Worm (Caenorhabditis elegans) whole organism, midembryonic: ENCODE results near the gene F38B7.2.

Source experiments
- T22C8.4 ChIP-seq: fragments of 200-800 bp; sonication (Bioruptor generic); IDR thresholded peaks from 2 replicates; pipeline ENCODE4 v1.3.6; 2022; ENCODE audit warnings: missing genetic modification characterization, missing compliant biosample characterization
- cog-1 ChIP-seq: sonication (generic microtip); optimal IDR thresholded peaks from 2 replicates; lab custom pipeline; 2016; ENCODE audit warnings: missing genetic modification characterization, missing compliant biosample characterization
- flt-1 ChIP-seq: fragments of 200-800 bp; sonication (Bioruptor generic); IDR thresholded peaks from 2 replicates; pipeline ENCODE4 v1.3.6; 2022; ENCODE audit warnings: missing genetic modification characterization, missing compliant biosample characterization
- klf-2 ChIP-seq: fragments of 200-800 bp; sonication (Bioruptor generic); conservative IDR thresholded peaks from 2 replicates; pipeline ENCODE4 v1.3.6; 2022; ENCODE audit warnings: missing genetic modification reagents, missing genetic modification characterization, missing compliant biosample characterization
- med-1 ChIP-seq: sonication (generic microtip); optimal IDR thresholded peaks from 2 replicates; lab custom pipeline; 2017; ENCODE audit warnings: missing genetic modification characterization, mild to moderate bottlenecking, missing compliant biosample characterization, antibody characterized with exemption, missing genetic modification reagents; ENCODE audit not compliant: insufficient read depth
- ref-1 ChIP-seq: fragments of 200-800 bp; sonication (Bioruptor generic); conservative IDR thresholded peaks from 2 replicates; pipeline ENCODE4 v1.3.6; 2022; ENCODE audit warnings: missing genetic modification reagents, missing genetic modification characterization, missing compliant biosample characterization
- tab-1 ChIP-seq: fragments of 200-800 bp; sonication (Bioruptor generic); IDR thresholded peaks from 2 replicates; pipeline ENCODE4 v1.3.6; 2022; ENCODE audit warnings: missing genetic modification characterization, missing compliant biosample characterization
- ztf-23 ChIP-seq: fragments of 200-800 bp; sonication (Bioruptor generic); IDR thresholded peaks from 2 replicates; pipeline ENCODE4 v1.3.6; 2022; ENCODE audit warnings: missing genetic modification reagents, missing genetic modification characterization, missing compliant biosample characterization
- ztf-29 ChIP-seq: fragments of 200-800 bp; sonication (Bioruptor generic); IDR thresholded peaks from 2 replicates; pipeline ENCODE4 v1.3.6; 2022; ENCODE audit warnings: missing genetic modification reagents, missing genetic modification characterization, missing compliant biosample characterization

Gene F38B7.2

DNA sequence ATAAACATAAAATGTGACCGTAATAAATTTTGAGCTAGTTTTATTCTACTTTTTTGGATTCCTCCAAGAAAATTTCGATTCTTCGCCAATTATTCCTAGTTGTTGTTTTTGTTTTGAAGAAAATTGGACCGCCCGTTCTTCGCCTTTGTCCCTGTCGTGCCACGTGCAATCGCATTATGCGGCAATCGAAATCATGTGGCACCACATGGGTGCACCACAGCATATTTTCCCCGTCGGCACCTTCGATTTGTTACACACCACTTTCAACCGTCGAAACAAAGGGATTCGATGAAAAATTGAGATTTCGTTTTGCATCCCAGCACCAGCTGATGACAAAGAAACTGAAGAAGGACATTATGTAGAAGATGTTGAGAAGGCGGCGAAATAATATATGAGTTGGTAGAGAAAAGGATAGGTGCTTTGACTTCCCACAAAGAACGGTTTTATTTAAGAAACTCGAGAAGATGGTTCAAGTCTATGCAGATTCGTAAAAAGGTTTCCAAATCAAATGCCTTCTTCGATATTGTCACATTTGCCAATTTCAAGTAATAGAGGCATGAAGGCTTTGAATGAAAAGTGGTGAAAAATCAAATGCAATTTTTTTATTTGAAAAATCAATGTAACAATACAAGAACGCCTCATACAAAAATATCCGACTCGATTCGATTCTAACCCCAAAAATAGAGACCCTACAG is 15.0 kb upstream of the F38B7.2 start:
- TF ChIP-seq tab-1 (GFP tag; lab: Robert Waterston, UW) (no peak), ref-1 (GFP tag; lab: Robert Waterston, UW) (no peak), klf-2 (GFP tag; lab: Robert Waterston, UW) (no peak), T22C8.4 (GFP tag; lab: Robert Waterston, UW) (no peak), med-1 (no peak), cog-1 (no peak), ztf-23 (GFP tag; lab: Robert Waterston, UW) (no peak), ztf-29 (no peak), flt-1 (GFP tag; lab: Robert Waterston, UW) (no peak)

DNA sequence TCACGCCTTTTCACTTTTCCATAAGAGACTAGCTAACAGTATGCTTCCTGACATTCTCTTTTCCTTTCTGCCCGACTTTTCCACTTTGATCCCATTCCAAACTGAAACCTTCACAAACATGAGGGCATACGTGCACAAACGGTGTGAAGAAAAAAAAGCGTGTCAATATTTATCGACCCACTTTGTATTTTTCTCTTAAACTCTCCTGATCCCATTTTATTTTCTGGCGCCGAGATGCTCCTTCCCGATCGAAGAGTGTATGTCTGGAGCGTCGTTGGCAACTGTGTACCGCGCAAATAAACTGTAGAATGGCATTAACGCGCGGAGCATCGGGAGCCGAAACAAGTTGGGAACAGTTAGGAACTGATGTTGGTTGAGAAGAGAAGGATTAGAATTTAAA is 14.2 kb upstream of the F38B7.2 start:
- TF ChIP-seq T22C8.4 (GFP tag; lab: Robert Waterston, UW) (no peak), flt-1 (GFP tag; lab: Robert Waterston, UW) (no peak), ref-1 (GFP tag; lab: Robert Waterston, UW) (no peak), med-1 (no peak), tab-1 (GFP tag; lab: Robert Waterston, UW) (no peak), klf-2 (GFP tag; lab: Robert Waterston, UW) (no peak), cog-1 (no peak), ztf-29 (no peak), ztf-23 (GFP tag; lab: Robert Waterston, UW) (no peak)

- no peak for TF ChIP-seq T22C8.4 (GFP tag; lab: Robert Waterston, UW)
- no peak for TF ChIP-seq cog-1
- no peak for TF ChIP-seq med-1
- TF ChIP-seq klf-2 (GFP tag; lab: Robert Waterston, UW) = no peak
- no peak for TF ChIP-seq ztf-29
- TF ChIP-seq flt-1 (GFP tag; lab: Robert Waterston, UW) = no peak
- no peak for TF ChIP-seq ref-1 (GFP tag; lab: Robert Waterston, UW)
- TF ChIP-seq ztf-23 (GFP tag; lab: Robert Waterston, UW) = no peak
- no peak for TF ChIP-seq tab-1 (GFP tag; lab: Robert Waterston, UW)
These were observed 12.7 kb upstream of the F38B7.2 start for ce11 chrV:11531100-11531499.

- TF ChIP-seq ztf-29 (no peak), cog-1 (no peak), klf-2 (GFP tag; lab: Robert Waterston, UW) (no peak), T22C8.4 (GFP tag; lab: Robert Waterston, UW) (no peak), ref-1 (GFP tag; lab: Robert Waterston, UW) (no peak), med-1 (no peak), flt-1 (GFP tag; lab: Robert Waterston, UW) (no peak), tab-1 (GFP tag; lab: Robert Waterston, UW) (no peak), ztf-23 (GFP tag; lab: Robert Waterston, UW) (no peak)
These were observed 11.8 kb upstream of the F38B7.2 start for ce11 chrV:11531831-11532534.

ce11 chrV:11532535-11532853 is 11.3 kb upstream of the F38B7.2 start:
- no peak for TF ChIP-seq T22C8.4 (GFP tag; lab: Robert Waterston, UW)
- TF ChIP-seq med-1 = no peak
- no peak for TF ChIP-seq ref-1 (GFP tag; lab: Robert Waterston, UW)
- TF ChIP-seq cog-1 = no peak
- no peak for TF ChIP-seq ztf-23 (GFP tag; lab: Robert Waterston, UW)
- TF ChIP-seq tab-1 (GFP tag; lab: Robert Waterston, UW) = no peak
- TF ChIP-seq klf-2 (GFP tag; lab: Robert Waterston, UW) = no peak
- TF ChIP-seq ztf-29 = no peak
- TF ChIP-seq flt-1 (GFP tag; lab: Robert Waterston, UW) = no peak

DNA sequence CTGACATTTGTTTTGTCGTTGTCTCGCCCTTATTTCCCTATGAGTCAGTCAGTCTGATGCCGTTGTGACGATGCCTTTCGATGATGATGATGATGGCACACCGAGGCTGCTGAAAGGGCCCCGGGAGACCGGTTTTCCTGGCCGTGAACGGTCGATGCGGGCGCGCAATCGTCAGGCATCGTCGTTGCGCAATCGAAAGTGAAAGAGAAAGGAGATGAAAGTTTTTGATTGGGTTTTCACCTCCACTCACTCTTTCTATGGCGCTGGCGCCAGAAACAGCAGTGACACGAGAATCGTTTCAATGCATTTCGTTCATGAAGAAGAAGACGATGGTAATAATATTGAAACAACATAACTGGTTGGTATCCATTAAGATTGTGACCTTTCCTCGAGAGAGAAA is 10.8 kb upstream of the F38B7.2 start:
- TF ChIP-seq tab-1 (GFP tag; lab: Robert Waterston, UW) (no peak), ref-1 (GFP tag; lab: Robert Waterston, UW) (no peak), flt-1 (GFP tag; lab: Robert Waterston, UW) (no peak), T22C8.4 (GFP tag; lab: Robert Waterston, UW) (peak; percentile 11; the same call in 1 of the 2 replicates), ztf-23 (GFP tag; lab: Robert Waterston, UW) (0 out of 2 replicates have a peak, but pooled peaks have one; percentile 46), cog-1 (no peak), ztf-29 (no peak), klf-2 (GFP tag; lab: Robert Waterston, UW) (no peak), med-1 (no peak)

ce11 chrV:11533365-11533949 is 10.3 kb upstream of the F38B7.2 start:
- no peak for TF ChIP-seq cog-1
- TF ChIP-seq T22C8.4 (GFP tag; lab: Robert Waterston, UW) = no peak
- no peak for TF ChIP-seq med-1
- TF ChIP-seq ref-1 (GFP tag; lab: Robert Waterston, UW) = no peak
- TF ChIP-seq ztf-29 = no peak
- TF ChIP-seq tab-1 (GFP tag; lab: Robert Waterston, UW) = no peak
- no peak for TF ChIP-seq ztf-23 (GFP tag; lab: Robert Waterston, UW)
- TF ChIP-seq flt-1 (GFP tag; lab: Robert Waterston, UW) = no peak

DNA sequence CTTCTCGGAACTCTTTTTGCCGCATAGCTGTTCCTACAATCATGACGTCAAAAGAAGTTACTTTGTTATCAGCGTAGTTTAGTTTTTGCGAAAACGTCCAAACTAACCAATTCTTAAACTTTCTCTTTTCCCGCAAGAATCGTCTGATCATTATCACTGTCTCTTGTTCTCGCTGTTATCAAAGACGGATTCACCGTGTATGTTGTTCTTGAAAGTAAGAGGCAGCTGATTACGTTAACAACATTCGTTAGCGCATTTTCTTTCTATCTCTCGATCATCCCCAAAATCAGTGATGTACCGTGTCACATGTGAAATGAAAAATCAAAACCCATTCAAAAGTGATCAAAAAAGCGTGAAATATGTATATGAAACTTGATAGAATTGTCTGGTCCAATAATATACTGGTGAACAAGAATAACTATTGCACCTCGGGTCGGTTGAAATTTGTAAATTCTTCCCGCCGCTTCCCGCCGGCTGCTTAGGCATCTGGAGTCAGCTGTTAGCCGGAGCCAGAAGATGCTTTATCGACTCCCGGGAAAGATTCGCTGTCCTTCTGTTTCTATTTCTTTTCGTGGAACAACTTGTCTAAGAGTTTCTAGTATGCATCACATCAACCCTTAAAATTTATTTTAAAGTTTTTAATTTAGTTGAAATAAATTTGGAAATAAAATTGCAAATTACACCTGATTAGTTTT is 9.1 kb upstream of the F38B7.2 start:
- TF ChIP-seq ztf-29 (no peak), flt-1 (GFP tag; lab: Robert Waterston, UW) (no peak), tab-1 (GFP tag; lab: Robert Waterston, UW) (no peak), klf-2 (GFP tag; lab: Robert Waterston, UW) (no peak), ztf-23 (GFP tag; lab: Robert Waterston, UW) (no peak), cog-1 (no peak), ref-1 (GFP tag; lab: Robert Waterston, UW) (no peak), T22C8.4 (GFP tag; lab: Robert Waterston, UW) (no peak), med-1 (no peak)
